Worm (Caenorhabditis elegans): ENCODE results near the gene R193.1.

DNA sequence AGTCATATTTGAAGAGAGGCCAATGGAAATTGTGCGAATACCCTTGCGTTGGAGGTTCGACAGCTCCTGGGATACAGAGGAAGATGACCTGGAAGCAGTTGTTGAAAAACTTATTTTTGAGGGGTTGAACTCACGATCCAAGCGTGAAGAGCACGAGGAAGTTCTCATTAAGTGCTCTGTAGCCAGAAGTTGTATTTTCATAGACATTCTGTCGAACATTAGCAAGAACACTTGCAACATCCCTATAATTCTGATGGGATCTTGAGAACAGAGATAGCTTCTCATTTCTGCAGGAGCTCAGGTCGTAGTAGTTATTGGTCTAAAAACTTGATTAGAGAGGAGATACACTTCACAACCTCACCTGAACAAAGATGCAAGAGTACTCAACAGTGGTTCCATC lies 13.1 kb upstream of the R193.1 start:
- TF ChIP-seq ztf-29 (GFP tag; IDR thresholded peaks at IDR 0.05) (no peak), cog-1 (tag; optimal IDR thresholded peaks at IDR 0.05) (no peak), med-1 (GFP tag; optimal IDR thresholded peaks at IDR 0.05; ENCODE audit: insufficient read depth) (no peak), T22C8.4 (GFP tag; IDR thresholded peaks at IDR 0.05) (no peak), klf-2 (GFP tag; conservative IDR thresholded peaks at IDR 0.05) (no peak), flt-1 (GFP tag; IDR thresholded peaks at IDR 0.05) (no peak), ref-1 (GFP tag; conservative IDR thresholded peaks at IDR 0.05) (no peak), ztf-23 (GFP tag; IDR thresholded peaks at IDR 0.05) (no peak), tab-1 (GFP tag; IDR thresholded peaks at IDR 0.05) (no peak)
